Comparison of ENCODE assay signal across 6 worm cellular contexts in the genomic region with DNA sequence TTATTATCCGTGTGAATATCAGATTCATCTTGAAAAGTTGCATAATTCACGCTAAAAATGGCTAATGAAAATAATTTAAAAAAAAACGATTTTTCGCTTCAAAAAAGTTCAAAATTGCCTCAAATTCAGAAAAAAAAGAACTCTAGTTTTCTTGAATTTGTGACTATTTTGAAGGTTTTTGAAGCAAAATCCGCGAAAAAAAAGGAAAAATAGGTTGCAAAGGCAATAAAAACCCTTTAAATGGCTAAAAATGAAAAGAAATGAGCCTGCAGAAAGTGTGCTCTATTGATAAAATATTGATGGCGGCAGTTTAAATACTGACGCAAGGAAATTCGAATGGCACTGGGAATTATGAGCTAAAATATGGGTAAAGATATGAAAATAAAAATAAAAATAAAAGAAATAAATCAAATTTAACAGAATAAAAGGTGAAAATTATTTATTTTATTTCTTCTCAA.
TF ChIP-seq lines count a peak whose summit lies in the region.

A gene (minus strand): TSS at position 51 of the 458 bp plus-strand sequence.

TF ChIP-seq in whole organism, L1 larva, 84 proteins besides CTCF, POLR2A, EP300 and RAD21 (continues in another document):
- TF ChIP-seq mep-1 (tag; optimal IDR thresholded peaks at IDR 0.05; lab: Kevin White, UChicago) (peak; percentile 47), unc-30 (tag; optimal IDR thresholded peaks at IDR 0.05; lab: Kevin White, UChicago) (no peak), ceh-63 (GFP tag; optimal IDR thresholded peaks at IDR 0.05; lab: Kevin White, UChicago) (no peak), nhr-20 (tag; optimal IDR thresholded peaks at IDR 0.05; lab: Kevin White, UChicago) (no peak), fos-1 (tag; optimal IDR thresholded peaks at IDR 0.05; lab: Kevin White, UChicago) (no peak), nhr-47 (tag; optimal IDR thresholded peaks at IDR 0.05; lab: Kevin White, UChicago) (peak; percentile 31), aha-1 (tag; optimal IDR thresholded peaks at IDR 0.05; lab: Kevin White, UChicago) (no peak), fkh-10 (GFP tag; optimal IDR thresholded peaks at IDR 0.05; lab: Kevin White, UChicago) (no peak), irx-1 (tag; optimal IDR thresholded peaks at IDR 0.05; lab: Kevin White, UChicago) (no peak), dpl-1 (GFP tag; optimal IDR thresholded peaks at IDR 0.05; lab: Kevin White, UChicago) (peak; percentile 81 to 90 (median 86)), efl-1 (optimal IDR thresholded peaks at IDR 0.05; lab: Kevin White, UChicago) (peak; percentile 60 to 91), efl-1 (GFP tag; optimal IDR thresholded peaks at IDR 0.05 in 1 of 2; lab: Kevin White, UChicago) (peak; percentile 89 to 99), isw-1 (GFP tag; IDR thresholded peaks at IDR 0.05; lab: Robert Waterston, UW) (no peak), hpl-2 (GFP tag; optimal IDR thresholded peaks at IDR 0.05; lab: Kevin White, UChicago) (no peak), nhr-76 (tag; optimal IDR thresholded peaks at IDR 0.05; lab: Kevin White, UChicago) (no peak)

TF ChIP-seq in whole organism, L2 larva, 48 proteins besides CTCF, POLR2A, EP300 and RAD21 (continues in another document):
- TF ChIP-seq nhr-129 (tag; optimal IDR thresholded peaks at IDR 0.05; lab: Kevin White, UChicago) (no peak), ztf-11 (tag; optimal IDR thresholded peaks at IDR 0.05; lab: Kevin White, UChicago) (no peak), zag-1 (tag; optimal IDR thresholded peaks at IDR 0.05; lab: Kevin White, UChicago) (no peak), unc-62 (GFP tag; optimal IDR thresholded peaks at IDR 0.05; lab: Kevin White, UChicago) (no peak), ztf-1 (GFP tag; conservative IDR thresholded peaks at IDR 0.05; lab: Robert Waterston, UW) (no peak), nhr-77 (tag; optimal IDR thresholded peaks at IDR 0.05; lab: Kevin White, UChicago) (no peak), skn-1 (tag; optimal IDR thresholded peaks at IDR 0.05; lab: Kevin White, UChicago) (no peak), nhr-237 (tag; optimal IDR thresholded peaks at IDR 0.05; lab: Kevin White, UChicago) (no peak), R02D3.7 (tag; optimal IDR thresholded peaks at IDR 0.05; lab: Kevin White, UChicago) (no peak), nhr-23 (tag; optimal IDR thresholded peaks at IDR 0.05; lab: Kevin White, UChicago) (no peak), lsy-2 (tag; optimal IDR thresholded peaks at IDR 0.05; lab: Kevin White, UChicago) (peak in 1 of 2 experiments; percentile 54), crh-2 (tag; optimal IDR thresholded peaks at IDR 0.05; lab: Kevin White, UChicago) (peak; percentile 5), lin-13 (GFP tag; optimal IDR thresholded peaks at IDR 0.05; lab: Kevin White, UChicago) (peak; percentile 30), aly-2 (tag; optimal IDR thresholded peaks at IDR 0.05; lab: Kevin White, UChicago) (no peak), Y55F3AM.14 (GFP tag; optimal IDR thresholded peaks at IDR 0.05; lab: Kevin White, UChicago) (no peak)

TF ChIP-seq in whole organism, L3 larva, 47 proteins besides CTCF, POLR2A, EP300 and RAD21:
- peak; percentile 1 for TF ChIP-seq pqm-1 (tag; optimal IDR thresholded peaks at IDR 0.05; lab: Kevin White, UChicago)
- no peak for TF ChIP-seq nhr-25 (tag; optimal IDR thresholded peaks at IDR 0.05; lab: Kevin White, UChicago)
- no peak for TF ChIP-seq tbx-2 (tag; optimal IDR thresholded peaks at IDR 0.05; lab: Kevin White, UChicago)
- no peak for TF ChIP-seq zag-1 (tag; optimal IDR thresholded peaks at IDR 0.05; lab: Kevin White, UChicago)
- TF ChIP-seq ztf-4 (tag; optimal IDR thresholded peaks at IDR 0.05; lab: Kevin White, UChicago), result no peak
- TF ChIP-seq lin-15B (tag; optimal IDR thresholded peaks at IDR 0.05; lab: Kevin White, UChicago), result peak; percentile 64
- peak; percentile 55 for TF ChIP-seq pha-4 (tag; optimal IDR thresholded peaks at IDR 0.05; lab: Kevin White, UChicago)
- TF ChIP-seq nhr-11 (tag; optimal IDR thresholded peaks at IDR 0.05; lab: Kevin White, UChicago), result no peak
- no peak for TF ChIP-seq jun-1 (tag; optimal IDR thresholded peaks at IDR 0.05; lab: Kevin White, UChicago)
- no peak for TF ChIP-seq elt-1 (tag; optimal IDR thresholded peaks at IDR 0.05; lab: Kevin White, UChicago)
- no peak for TF ChIP-seq lsy-12 (tag; optimal IDR thresholded peaks at IDR 0.05; lab: Kevin White, UChicago)
- peak; percentile 60 for TF ChIP-seq egl-5 (tag; optimal IDR thresholded peaks at IDR 0.05; lab: Kevin White, UChicago)
- peak; percentile 44 for TF ChIP-seq nfya-1 (tag; optimal IDR thresholded peaks at IDR 0.05; lab: Kevin White, UChicago; ENCODE audit: insufficient read depth)
TF ChIP-seq in whole organism, L3 larva: peak in this region for 5.

TF ChIP-seq in whole organism, L4 larva, 104 proteins besides CTCF, POLR2A, EP300 and RAD21 (continues in another document):
- TF ChIP-seq tag-97 (GFP tag; IDR thresholded peaks at IDR 0.05; lab: Robert Waterston, UW), result no peak
- no peak for TF ChIP-seq vab-7 (GFP tag; IDR thresholded peaks at IDR 0.05; lab: Robert Waterston, UW)
- TF ChIP-seq lsy-2 (tag; optimal IDR thresholded peaks at IDR 0.05; lab: Kevin White, UChicago), result peak in 1 of 2 experiments; percentile 48
- no peak for TF ChIP-seq zfp-2 (tag; optimal IDR thresholded peaks at IDR 0.05; lab: Kevin White, UChicago)
- TF ChIP-seq lin-38 (GFP tag; IDR thresholded peaks at IDR 0.05; lab: Robert Waterston, UW), result peak; percentile 78
- TF ChIP-seq nhr-48 (tag; optimal IDR thresholded peaks at IDR 0.05; lab: Kevin White, UChicago), result no peak
- TF ChIP-seq F26F4.8 (GFP tag; conservative IDR thresholded peaks at IDR 0.05; lab: Robert Waterston, UW), result no peak
- TF ChIP-seq dpl-1 (GFP tag; optimal IDR thresholded peaks at IDR 0.05; lab: Kevin White, UChicago), result peak; percentile 79
- TF ChIP-seq mes-2 (tag; optimal IDR thresholded peaks at IDR 0.05; lab: Kevin White, UChicago; ENCODE audit: poor library complexity, severe bottlenecking), result peak; percentile 50
- no peak for TF ChIP-seq ces-1 (GFP tag; optimal IDR thresholded peaks at IDR 0.05; lab: Kevin White, UChicago)
- TF ChIP-seq Y5F2A.4 (GFP tag; optimal IDR thresholded peaks at IDR 0.05; lab: Kevin White, UChicago), result no peak
- TF ChIP-seq pha-4 (GFP tag; IDR thresholded peaks at IDR 0.05; lab: Robert Waterston, UW), result no peak
- no peak for TF ChIP-seq pha-4 (tag; optimal IDR thresholded peaks at IDR 0.05; lab: Kevin White, UChicago)
- TF ChIP-seq ceh-32 (tag; optimal IDR thresholded peaks at IDR 0.05; lab: Kevin White, UChicago; ENCODE audit: poor library complexity), result no peak
- no peak for TF ChIP-seq arid-1 (GFP tag; conservative IDR thresholded peaks at IDR 0.05; lab: Robert Waterston, UW)
- no peak for TF ChIP-seq F37D6.2 (tag; optimal IDR thresholded peaks at IDR 0.05; lab: Kevin White, UChicago)

TF ChIP-seq in whole organism, mixed stage, embryonic, 35 proteins besides CTCF, POLR2A, EP300 and RAD21:
- no peak for TF ChIP-seq mep-1 (tag; optimal IDR thresholded peaks at IDR 0.05; lab: Kevin White, UChicago)
- no peak for TF ChIP-seq blmp-1 (tag; optimal IDR thresholded peaks at IDR 0.05; lab: Kevin White, UChicago)
- TF ChIP-seq drap-1 (GFP tag; optimal IDR thresholded peaks at IDR 0.05; lab: Kevin White, UChicago), result no peak
- TF ChIP-seq zip-8 (tag; optimal IDR thresholded peaks at IDR 0.05; lab: Kevin White, UChicago), result no peak
- TF ChIP-seq unc-120 (tag; optimal IDR thresholded peaks at IDR 0.05; lab: Kevin White, UChicago; ENCODE audit: poor library complexity, severe bottlenecking), result peak; percentile 13
- TF ChIP-seq flh-1 (GFP tag; optimal IDR thresholded peaks at IDR 0.05; lab: Kevin White, UChicago), result no peak
- TF ChIP-seq nhr-76 (tag; optimal IDR thresholded peaks at IDR 0.05; lab: Kevin White, UChicago), result no peak
- TF ChIP-seq tbx-8 (GFP tag; optimal IDR thresholded peaks at IDR 0.05; lab: Kevin White, UChicago), result no peak

TF ChIP-seq in whole organism, young adult, 124 proteins besides CTCF, POLR2A, EP300 and RAD21 (continues in another document):
- TF ChIP-seq ccch-3 (GFP tag; optimal IDR thresholded peaks at IDR 0.05; lab: Kevin White, UChicago), result no peak
- TF ChIP-seq Y56A3A.18 (GFP tag; IDR thresholded peaks at IDR 0.05; lab: Robert Waterston, UW), result no peak
- peak; percentile 5 for TF ChIP-seq dpl-1 (GFP tag; optimal IDR thresholded peaks at IDR 0.05; lab: Kevin White, UChicago)
- TF ChIP-seq mcd-1 (GFP tag; IDR thresholded peaks at IDR 0.05; lab: Robert Waterston, UW), result peak; percentile 73
- TF ChIP-seq Y79H2A.3 (GFP tag; conservative IDR thresholded peaks at IDR 0.05; lab: Robert Waterston, UW), result no peak
- no peak for TF ChIP-seq madf-10 (tag; optimal IDR thresholded peaks at IDR 0.05; lab: Kevin White, UChicago)
- TF ChIP-seq lag-1 (GFP tag; IDR thresholded peaks at IDR 0.05; lab: Robert Waterston, UW), result no peak
- no peak for TF ChIP-seq F22D6.2 (tag; optimal IDR thresholded peaks at IDR 0.05; lab: Kevin White, UChicago)
- no peak for TF ChIP-seq ztf-28 (GFP tag; IDR thresholded peaks at IDR 0.05; lab: Robert Waterston, UW)
- TF ChIP-seq T26A5.8 (tag; optimal IDR thresholded peaks at IDR 0.05; lab: Kevin White, UChicago), result no peak
- TF ChIP-seq F55B11.4 (tag; optimal IDR thresholded peaks at IDR 0.05; lab: Kevin White, UChicago; ENCODE audit: borderline replicate concordance, insufficient read depth), result no peak
- TF ChIP-seq die-1 (tag; optimal IDR thresholded peaks at IDR 0.05; lab: Kevin White, UChicago), result no peak
- TF ChIP-seq lin-35 (GFP tag; optimal IDR thresholded peaks at IDR 0.05; lab: Kevin White, UChicago), result peak in 1 of 3 experiments; percentile 17
- no peak for TF ChIP-seq F49E8.2 (tag; optimal IDR thresholded peaks at IDR 0.05; lab: Kevin White, UChicago; ENCODE audit: insufficient read depth)
- no peak for TF ChIP-seq C17E4.6 (GFP tag; IDR thresholded peaks at IDR 0.05; lab: Robert Waterston, UW)
- no peak for TF ChIP-seq nhr-90 (tag; optimal IDR thresholded peaks at IDR 0.05; lab: Kevin White, UChicago)
- no peak for TF ChIP-seq chd-7 (tag; optimal IDR thresholded peaks at IDR 0.05; lab: Kevin White, UChicago)
- no peak for TF ChIP-seq madf-3 (GFP tag; IDR thresholded peaks at IDR 0.05; lab: Robert Waterston, UW)
- no peak for TF ChIP-seq ceh-79 (tag; optimal IDR thresholded peaks at IDR 0.05; lab: Kevin White, UChicago)
- no peak for TF ChIP-seq egl-44 (GFP tag; IDR thresholded peaks at IDR 0.05; lab: Robert Waterston, UW)
- peak; percentile 67 for TF ChIP-seq efl-1 (GFP tag; optimal IDR thresholded peaks at IDR 0.05; lab: Kevin White, UChicago)
- peak; percentile 79 for TF ChIP-seq lin-54 (GFP tag; optimal IDR thresholded peaks at IDR 0.05; lab: Kevin White, UChicago)
- 0 out of 2 replicates have a peak, but pooled peaks have one; percentile 13 for TF ChIP-seq B0336.3 (GFP tag; IDR thresholded peaks at IDR 0.05; lab: Robert Waterston, UW)
- TF ChIP-seq snpc-3.4 (tag; optimal IDR thresholded peaks at IDR 0.05; lab: Kevin White, UChicago), result no peak
- TF ChIP-seq Y67H2A.10 (GFP tag; conservative IDR thresholded peaks at IDR 0.05; lab: Robert Waterston, UW), result no peak
- no peak for TF ChIP-seq sdz-38 (tag; optimal IDR thresholded peaks at IDR 0.05; lab: Kevin White, UChicago)
- TF ChIP-seq lsl-1 (GFP tag; optimal IDR thresholded peaks at IDR 0.05; lab: Kevin White, UChicago), result no peak
- TF ChIP-seq D2030.7 (GFP tag; IDR thresholded peaks at IDR 0.05; lab: Robert Waterston, UW), result 0 out of 2 replicates have a peak, but pooled peaks have one; percentile 17
